Fruit fly (Drosophila melanogaster) whole organism, embryonic: Measurements from ENCODE around the gene CG31141.
A peak's percentile ranks its signal among the peaks of the same experiment; 100 is the strongest.

Source experiments
- Bdp1 ChIP-seq: fragments of 200-800 bp; sonication (Bioruptor generic); optimal IDR thresholded peaks from 3 replicates; lab custom pipeline; 2016; ENCODE audit warnings: missing biosample characterization, missing genetic modification characterization
- C15 ChIP-seq: fragments of 200-800 bp; sonication (Bioruptor generic); IDR thresholded peaks from 3 replicates; pipeline ENCODE4 v1.3.6; 2022; ENCODE audit warnings: missing biosample characterization, missing genetic modification characterization
- CG1233 ChIP-seq: fragments of 200-800 bp; sonication (Bioruptor generic); optimal IDR thresholded peaks from 4 replicates; lab custom pipeline; 2018; ENCODE audit warnings: missing biosample characterization, mild to moderate bottlenecking, missing genetic modification characterization
- CG13287 ChIP-seq: fragments of 200-800 bp; sonication (Bioruptor generic); IDR thresholded peaks from 2 replicates; pipeline ENCODE4 v1.3.6; 2022; ENCODE audit warnings: missing biosample characterization, missing genetic modification characterization; ENCODE audit not compliant: partially characterized antibody
- CG14014 ChIP-seq: fragments of 200-800 bp; sonication (Bioruptor generic); IDR thresholded peaks from 2 replicates; pipeline ENCODE4 v1.3.6; 2022; ENCODE audit warnings: missing biosample characterization, missing genetic modification characterization
- CG16813 ChIP-seq: fragments of 200-800 bp; sonication (Bioruptor generic); IDR thresholded peaks from 3 replicates; pipeline ENCODE4 v1.3.6; 2022; ENCODE audit warnings: missing biosample characterization, missing genetic modification characterization; ENCODE audit not compliant: partially characterized antibody
- CG17385 ChIP-seq: fragments of 200-800 bp; sonication (Bioruptor generic); optimal IDR thresholded peaks from 3 replicates; lab custom pipeline; 2018; ENCODE audit warnings: missing biosample characterization, mild to moderate bottlenecking, missing genetic modification characterization
- CG18011 ChIP-seq: fragments of 200-800 bp; sonication (Bioruptor generic); optimal IDR thresholded peaks from 2 replicates; lab custom pipeline; 2017; ENCODE audit warnings: missing biosample characterization, missing genetic modification characterization, mild to moderate bottlenecking, moderate library complexity, missing genotype
- CG3065 ChIP-seq: fragments of 200-800 bp; sonication (Bioruptor generic); optimal IDR thresholded peaks from 2 replicates; lab custom pipeline; 2016; ENCODE audit warnings: missing biosample characterization, missing genetic modification characterization
- CG33557 ChIP-seq: fragments of 200-800 bp; sonication (Bioruptor generic); optimal IDR thresholded peaks from 2 replicates; lab custom pipeline; 2019; ENCODE audit warnings: missing biosample characterization, mild to moderate bottlenecking, missing genetic modification characterization, moderate library complexity
- CG5180 ChIP-seq: fragments of 200-800 bp; sonication (Bioruptor generic); optimal IDR thresholded peaks from 3 replicates; lab custom pipeline; 2017; ENCODE audit warnings: missing biosample characterization, missing genetic modification characterization, mild to moderate bottlenecking, moderate library complexity, missing genetic modification reagents
- CG7357 ChIP-seq: fragments of 200-800 bp; sonication (Bioruptor generic); IDR thresholded peaks from 3 replicates; pipeline ENCODE4 v1.3.6; 2022; ENCODE audit warnings: missing biosample characterization, missing genetic modification characterization
- CG8281 ChIP-seq: fragments of 200-800 bp; sonication (Bioruptor generic); optimal IDR thresholded peaks from 2 replicates; lab custom pipeline; 2018; ENCODE audit warnings: missing biosample characterization, mild to moderate bottlenecking, missing genetic modification characterization, moderate library complexity
- CG8944 ChIP-seq: fragments of 200-800 bp; sonication (Bioruptor generic); optimal IDR thresholded peaks from 3 replicates; lab custom pipeline; 2016; ENCODE audit warnings: missing biosample characterization, missing genetic modification characterization
- CG9437 ChIP-seq: fragments of 200-800 bp; sonication (Bioruptor generic); optimal IDR thresholded peaks from 2 replicates; lab custom pipeline; 2018; ENCODE audit warnings: missing biosample characterization, mild to moderate bottlenecking, missing genetic modification characterization
- CG9876 ChIP-seq: fragments of 200-800 bp; sonication (Bioruptor generic); optimal IDR thresholded peaks from 2 replicates; lab custom pipeline; 2016; ENCODE audit warnings: missing biosample characterization, missing genetic modification characterization
- Dll ChIP-seq: fragments of 200-800 bp; sonication (Bioruptor generic); IDR thresholded peaks from 4 replicates; pipeline ENCODE4 v1.3.6; 2022; ENCODE audit warnings: missing biosample characterization, missing genetic modification characterization; ENCODE audit not compliant: partially characterized antibody
- Doc2 ChIP-seq: fragments of 200-800 bp; sonication (Bioruptor generic); IDR thresholded peaks from 2 replicates; pipeline ENCODE4 v1.3.6; 2022; ENCODE audit warnings: missing biosample characterization, missing genetic modification characterization
- Eip74EF ChIP-seq, 2 experiments: fragments of 200-800 bp in 1 of 2; fragments of >200 bp in 1 of 2; sonication (Bioruptor generic) in 1 of 2; optimal IDR thresholded peaks; 2 replicates each; lab custom pipeline; 2017 to 2019; ENCODE audit warnings: missing biosample characterization in 2 of 2, missing genetic modification characterization in 2 of 2, mild to moderate bottlenecking in 1 of 2, moderate library complexity in 1 of 2
- Elba2 ChIP-seq: fragments of 200-800 bp; sonication (Bioruptor generic); optimal IDR thresholded peaks from 3 replicates; lab custom pipeline; 2016; ENCODE audit warnings: missing biosample characterization, missing genetic modification characterization
- HmgD ChIP-seq: fragments of 200-800 bp; sonication (Bioruptor generic); optimal IDR thresholded peaks from 3 replicates; lab custom pipeline; 2016; ENCODE audit warnings: missing biosample characterization, missing genetic modification characterization
- Hmr ChIP-seq: fragments of 200-800 bp; sonication (Bioruptor generic); optimal IDR thresholded peaks from 3 replicates; lab custom pipeline; 2017; ENCODE audit warnings: mild to moderate bottlenecking, missing biosample characterization, missing genetic modification reagents, missing genetic modification characterization
- Hmx ChIP-seq: fragments of 200-800 bp; sonication (Bioruptor generic); optimal IDR thresholded peaks from 2 replicates; lab custom pipeline; 2016; ENCODE audit warnings: missing biosample characterization, missing genetic modification characterization
- Hr78 ChIP-seq, 2 experiments: fragments of 200-800 bp in 1 of 2; fragments of >200 bp in 1 of 2; sonication (Bioruptor generic) in 1 of 2; optimal IDR thresholded peaks; 2 replicates each; lab custom pipeline; 2017 to 2019; ENCODE audit warnings: missing biosample characterization in 2 of 2, missing genetic modification characterization in 2 of 2, mild to moderate bottlenecking in 1 of 2, moderate library complexity in 1 of 2
- Lpt ChIP-seq: fragments of >200 bp; optimal IDR thresholded peaks from 2 replicates; lab custom pipeline; 2018; ENCODE audit warnings: missing biosample characterization, missing genetic modification characterization
- Meics ChIP-seq: fragments of 200-800 bp; sonication (Bioruptor generic); optimal IDR thresholded peaks from 2 replicates; lab custom pipeline; 2017; ENCODE audit warnings: missing biosample characterization, mild to moderate bottlenecking, missing genetic modification characterization
- Neu2 ChIP-seq: fragments of 200-800 bp; sonication (Bioruptor generic); optimal IDR thresholded peaks from 3 replicates; lab custom pipeline; 2016; ENCODE audit warnings: missing biosample characterization, missing genetic modification characterization, borderline replicate concordance
- PHDP ChIP-seq: fragments of 200-800 bp; sonication (Bioruptor generic); optimal IDR thresholded peaks from 3 replicates; lab custom pipeline; 2018; ENCODE audit warnings: missing biosample characterization, mild to moderate bottlenecking, missing genetic modification characterization, moderate library complexity
- Ssrp ChIP-seq: fragments of 200-800 bp; sonication (Bioruptor generic); optimal IDR thresholded peaks from 2 replicates; lab custom pipeline; 2018; ENCODE audit warnings: missing biosample characterization, mild to moderate bottlenecking, missing genetic modification characterization, moderate library complexity
- Xbp1 ChIP-seq: fragments of 200-800 bp; sonication (Bioruptor generic); optimal IDR thresholded peaks from 3 replicates; lab custom pipeline; 2016; ENCODE audit warnings: missing biosample characterization, mild to moderate bottlenecking, missing genetic modification characterization
- YL-1 ChIP-seq: fragments of 200-800 bp; sonication (Bioruptor generic); optimal IDR thresholded peaks from 3 replicates; lab custom pipeline; 2017; ENCODE audit warnings: missing biosample characterization, mild to moderate bottlenecking, missing genetic modification characterization
- az2 ChIP-seq: fragments of 200-800 bp; sonication (Bioruptor generic); optimal IDR thresholded peaks from 3 replicates; lab custom pipeline; 2016; ENCODE audit warnings: missing biosample characterization, missing genetic modification characterization
- bbx ChIP-seq: fragments of 200-800 bp; sonication (Bioruptor generic); IDR thresholded peaks from 2 replicates; pipeline ENCODE4 v1.3.6; 2022; ENCODE audit warnings: missing biosample characterization, missing genetic modification characterization; ENCODE audit not compliant: partially characterized antibody
- cato ChIP-seq: fragments of 200-800 bp; sonication (Bioruptor generic); optimal IDR thresholded peaks from 2 replicates; lab custom pipeline; 2016; ENCODE audit warnings: missing biosample characterization, missing genetic modification characterization, borderline replicate concordance
- crc ChIP-seq: fragments of 200-800 bp; sonication (Bioruptor generic); optimal IDR thresholded peaks from 2 replicates; lab custom pipeline; 2016; ENCODE audit warnings: missing biosample characterization, missing genetic modification characterization
- da ChIP-seq: fragments of 200-800 bp; sonication (Bioruptor generic); optimal IDR thresholded peaks from 2 replicates; lab custom pipeline; 2016; ENCODE audit warnings: missing biosample characterization, missing genetic modification characterization
- fd96Cb ChIP-seq: fragments of 200-800 bp; sonication (Bioruptor generic); optimal IDR thresholded peaks from 2 replicates; lab custom pipeline; 2018; ENCODE audit warnings: missing biosample characterization, mild to moderate bottlenecking, missing genetic modification characterization, moderate library complexity
- gem ChIP-seq: fragments of 200-800 bp; sonication (Bioruptor generic); optimal IDR thresholded peaks from 2 replicates; lab custom pipeline; 2019; ENCODE audit warnings: missing biosample characterization, mild to moderate bottlenecking, missing genetic modification characterization, moderate library complexity
- gt ChIP-seq: fragments of 200-800 bp; sonication (Bioruptor generic); IDR thresholded peaks from 2 replicates; pipeline ENCODE4 v1.3.6; 2022; ENCODE audit warnings: missing biosample characterization, missing genetic modification characterization
- her ChIP-seq: fragments of 200-800 bp; sonication (Bioruptor generic); optimal IDR thresholded peaks from 2 replicates; lab custom pipeline; 2016; ENCODE audit warnings: missing biosample characterization, missing genetic modification characterization
- ken ChIP-seq: fragments of 200-800 bp; sonication (Bioruptor generic); IDR thresholded peaks from 3 replicates; pipeline ENCODE4 v1.3.6; 2022; ENCODE audit warnings: missing biosample characterization, missing genetic modification characterization
- mld ChIP-seq: fragments of 200-800 bp; sonication (Bioruptor generic); IDR thresholded peaks from 3 replicates; pipeline ENCODE4 v1.3.6; 2022; ENCODE audit warnings: missing biosample characterization, missing genetic modification characterization; ENCODE audit not compliant: partially characterized antibody
- pan ChIP-seq, 4 experiments: fragments of >200 bp in 3 of 4; fragments of 200-800 bp in 1 of 4; sonication (Bioruptor generic) in 1 of 4; optimal IDR thresholded peaks in 3 of 4; IDR thresholded peaks in 1 of 4; 2 replicates each; pipeline versions ENCODE4 v1.3.6 to Lab custom; 2017 to 2022; ENCODE audit warnings: missing biosample characterization in 2 of 4, missing genetic modification characterization in 2 of 4, mixed read lengths in 1 of 4
- pnt ChIP-seq: fragments of 200-800 bp; sonication (Bioruptor generic); optimal IDR thresholded peaks from 3 replicates; lab custom pipeline; 2016; ENCODE audit warnings: missing biosample characterization, missing genetic modification characterization
- slou ChIP-seq: fragments of 200-800 bp; sonication (Bioruptor generic); optimal IDR thresholded peaks from 3 replicates; lab custom pipeline; 2016; ENCODE audit warnings: missing biosample characterization, missing genetic modification characterization
- sr ChIP-seq: fragments of 200-800 bp; sonication (Bioruptor generic); IDR thresholded peaks from 3 replicates; pipeline ENCODE4 v1.3.6; 2022; ENCODE audit warnings: missing biosample characterization, missing genetic modification characterization
- ssp ChIP-seq: fragments of 200-800 bp; sonication (Bioruptor generic); IDR thresholded peaks from 2 replicates; pipeline ENCODE4 v1.3.6; 2022; ENCODE audit warnings: missing biosample characterization, missing genetic modification characterization
- stc ChIP-seq: fragments of 200-800 bp; sonication (Bioruptor generic); IDR thresholded peaks from 2 replicates; pipeline ENCODE4 v1.3.6; 2022; ENCODE audit warnings: missing biosample characterization, missing genetic modification characterization
- tx ChIP-seq: fragments of 200-800 bp; sonication (Bioruptor generic); optimal IDR thresholded peaks from 2 replicates; lab custom pipeline; 2016; ENCODE audit warnings: missing biosample characterization, missing genetic modification characterization

CG31141 gene

DNA sequence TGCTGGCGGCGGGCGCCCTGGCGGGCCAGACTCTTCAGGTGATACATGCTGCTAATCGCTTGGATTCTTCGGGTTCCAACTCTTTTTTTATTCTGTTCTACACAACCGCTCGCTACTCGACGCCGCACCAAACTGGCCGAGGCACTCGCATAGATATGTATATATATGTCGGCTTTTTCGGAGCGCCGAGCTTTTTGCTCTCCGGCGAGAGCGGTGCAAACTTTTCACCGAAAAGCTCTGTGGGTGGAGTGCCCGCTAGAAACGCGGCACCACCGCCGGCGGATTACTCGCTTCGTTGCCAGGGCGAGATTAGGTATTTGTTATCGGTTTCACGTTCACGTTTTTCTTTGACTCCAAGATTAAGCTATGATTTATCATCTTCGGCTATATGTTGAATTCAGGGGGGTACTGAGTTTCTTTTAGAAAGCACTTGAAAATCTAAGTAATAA lies 19.9 kb downstream of the CG31141 start, which contains the start of gene Gdh (continued):
- TF ChIP-seq stc (GFP tag; lab: Robert Waterston, UW) (no peak), HmgD (no peak), CG9437 (GFP tag; lab: Kevin White, UChicago) (no peak), Lpt (no peak), Dll (no peak), Eip74EF (GFP tag; optimal IDR thresholded peaks at IDR 0.05; lab: Kevin White, UChicago) (peak in 1 of 2 experiments; percentile 30), CG8944 (GFP tag; lab: Kevin White, UChicago) (no peak), CG5180 (GFP tag; lab: Kevin White, UChicago) (no peak), CG3065 (no peak), CG33557 (GFP tag; lab: Kevin White, UChicago) (no peak), tx (GFP tag; lab: Kevin White, UChicago) (no peak), CG9876 (GFP tag; lab: Kevin White, UChicago) (no peak), sr (GFP tag; lab: Robert Waterston, UW) (0 out of 3 replicates have a peak, but pooled peaks have one; percentile 19), ssp (GFP tag; lab: Robert Waterston, UW) (no peak), Meics (GFP tag; lab: Kevin White, UChicago) (peak; percentile 18), PHDP (peak; percentile 45), Hmx (GFP tag; lab: Kevin White, UChicago) (no peak), fd96Cb (tag; lab: Kevin White, UChicago) (no peak), Hr78 (GFP tag; optimal IDR thresholded peaks at IDR 0.05; lab: Kevin White, UChicago) (no peak), CG14014 (GFP tag; lab: Robert Waterston, UW) (no peak), slou (GFP tag; lab: Kevin White, UChicago) (no peak), ken (GFP tag; lab: Robert Waterston, UW) (peak; percentile 11; the same call in 1 of the 3 replicates), CG17385 (peak; percentile 52), CG7357 (no peak), Bdp1 (GFP tag; lab: Kevin White, UChicago) (no peak), Xbp1 (no peak), pan (optimal IDR thresholded peaks at IDR 0.05; lab: Kevin White, UChicago) (no peak), pan (GFP tag; optimal IDR thresholded peaks at IDR 0.05 in 1 of 2, IDR thresholded peaks at IDR 0.05 in 1 of 2) (peak in 1 of 2 experiments; percentile 34), CG8281 (no peak), crc (GFP tag; lab: Kevin White, UChicago) (no peak), pnt (GFP tag; lab: Kevin White, UChicago) (no peak), mld (GFP tag; lab: Robert Waterston, UW) (no peak), cato (GFP tag; lab: Kevin White, UChicago) (no peak), C15 (GFP tag; lab: Robert Waterston, UW) (0 out of 3 replicates have a peak, but pooled peaks have one; percentile 40), gt (no peak), CG18011 (GFP tag; lab: Kevin White, UChicago) (no peak), gem (no peak), CG1233 (no peak), Ssrp (tag; lab: Kevin White, UChicago) (no peak), Doc2 (GFP tag; lab: Robert Waterston, UW) (no peak), Neu2 (GFP tag; lab: Kevin White, UChicago) (no peak), bbx (GFP tag; lab: Robert Waterston, UW) (0 out of 2 replicates have a peak, but pooled peaks have one; percentile 46), az2 (GFP tag; lab: Kevin White, UChicago) (no peak), Elba2 (no peak), Hmr (GFP tag; lab: Kevin White, UChicago) (peak; percentile 9), CG13287 (GFP tag; lab: Robert Waterston, UW) (peak; percentile 74; the same call in 1 of the 2 replicates), CG16813 (GFP tag; lab: Robert Waterston, UW) (no peak), her (GFP tag; lab: Kevin White, UChicago) (peak; percentile 3), YL-1 (peak; percentile 30), da (GFP tag; lab: Kevin White, UChicago) (no peak)
